Worm (Caenorhabditis elegans): ENCODE measurements around the gene C30G4.2.

The C30G4.2 gene

ce11 chrX:17006843-17007242 is 38.6 kb downstream of the C30G4.2 start:
- no peak for TF ChIP-seq syd-9 (tag; optimal IDR thresholded peaks at IDR 0.05)
- no peak for TF ChIP-seq dve-1 (tag; optimal IDR thresholded peaks at IDR 0.05)
- TF ChIP-seq K02D7.2 (tag; optimal IDR thresholded peaks at IDR 0.05) = no peak
- TF ChIP-seq nhr-11 (tag; optimal IDR thresholded peaks at IDR 0.05) = no peak
- no peak for TF ChIP-seq hlh-30 (tag; optimal IDR thresholded peaks at IDR 0.05; ENCODE audit: insufficient read depth)
- no peak for TF ChIP-seq npax-4 (tag; optimal IDR thresholded peaks at IDR 0.05)
- no peak for TF ChIP-seq pax-1 (tag; optimal IDR thresholded peaks at IDR 0.05)
- TF ChIP-seq K09A11.1 (tag; optimal IDR thresholded peaks at IDR 0.05; ENCODE audit: insufficient read depth) = no peak
- TF ChIP-seq tbx-7 (tag; optimal IDR thresholded peaks at IDR 0.05) = no peak
- TF ChIP-seq hlh-13 (GFP tag; optimal IDR thresholded peaks at IDR 0.05) = no peak
- no peak for TF ChIP-seq Y22D7AL.16 (tag; optimal IDR thresholded peaks at IDR 0.05)
- no peak for TF ChIP-seq sox-4 (tag; optimal IDR thresholded peaks at IDR 0.05)
- TF ChIP-seq hlh-8 (tag; optimal IDR thresholded peaks at IDR 0.05) = no peak
- TF ChIP-seq sox-2 (GFP tag; IDR thresholded peaks at IDR 0.05) = no peak
- no peak for TF ChIP-seq ttx-3 (tag; optimal IDR thresholded peaks at IDR 0.05)
- TF ChIP-seq gmeb-2 (tag; optimal IDR thresholded peaks at IDR 0.05) = no peak
- no peak for TF ChIP-seq fax-1 (tag; optimal IDR thresholded peaks at IDR 0.05)
- TF ChIP-seq hlh-15 (tag; optimal IDR thresholded peaks at IDR 0.05) = no peak

- no peak for TF ChIP-seq ahr-1 (tag; optimal IDR thresholded peaks at IDR 0.05)
- peak; percentile 66 for TF ChIP-seq unc-3 (GFP tag; conservative IDR thresholded peaks at IDR 0.05)
- peak; percentile 98 for TF ChIP-seq unc-3 (tag; optimal IDR thresholded peaks at IDR 0.05)
- peak; percentile 92 for TF ChIP-seq unc-42 (tag; optimal IDR thresholded peaks at IDR 0.05)
- TF ChIP-seq odd-2 (tag; optimal IDR thresholded peaks at IDR 0.05) = no peak
- TF ChIP-seq ceh-14 (tag; optimal IDR thresholded peaks at IDR 0.05) = peak; percentile 52
- TF ChIP-seq pha-2 (tag; optimal IDR thresholded peaks at IDR 0.05) = no peak
- no peak for TF ChIP-seq ref-2 (tag; optimal IDR thresholded peaks at IDR 0.05)
- TF ChIP-seq nfya-1 (tag; optimal IDR thresholded peaks at IDR 0.05) = peak; percentile 1
- TF ChIP-seq ceh-6 (GFP tag; optimal IDR thresholded peaks at IDR 0.05) = no peak
- peak; percentile 26 for TF ChIP-seq ceh-31 (tag; optimal IDR thresholded peaks at IDR 0.05)
Observed at ce11 chrX:17003473-17004123, 41.8 kb downstream of the C30G4.2 start.

ce11 chrX:17002149-17002548 is 43.3 kb downstream of the C30G4.2 start:
- TF ChIP-seq unc-42 (tag; optimal IDR thresholded peaks at IDR 0.05) (peak; percentile 5), ceh-34 (tag; optimal IDR thresholded peaks at IDR 0.05) (peak; percentile 21), pha-4 (tag; optimal IDR thresholded peaks at IDR 0.05) (no peak), ceh-45 (GFP tag; IDR thresholded peaks at IDR 0.05) (0 out of 2 replicates have a peak, but pooled peaks have one; percentile 36)

DNA sequence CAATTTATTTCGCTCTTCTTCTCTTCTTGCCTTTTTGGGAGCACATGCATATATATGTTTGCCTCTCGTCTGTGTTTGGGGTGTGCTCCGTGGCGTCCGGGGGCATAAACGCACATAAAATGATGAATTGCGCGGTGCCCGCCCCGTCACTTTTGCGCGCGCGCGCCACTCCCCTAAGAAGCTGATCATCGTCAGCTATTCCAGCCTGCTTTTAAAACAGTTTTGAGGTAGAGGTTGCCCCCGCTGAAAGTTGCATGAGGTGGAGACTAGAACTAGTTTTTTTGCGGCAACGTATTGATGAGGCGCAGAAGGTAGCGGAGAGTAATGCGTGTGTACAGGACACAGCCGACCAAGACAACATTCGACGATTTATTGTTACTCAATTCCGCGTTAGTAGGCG is 45.8 kb downstream of the C30G4.2 start:
- TF ChIP-seq unc-3 (GFP tag; conservative IDR thresholded peaks at IDR 0.05) (0 out of 2 replicates have a peak, but pooled peaks have one; percentile 36), unc-3 (tag; optimal IDR thresholded peaks at IDR 0.05) (no peak), pag-3 (tag; optimal IDR thresholded peaks at IDR 0.05; ENCODE audit: borderline replicate concordance) (no peak)

DNA sequence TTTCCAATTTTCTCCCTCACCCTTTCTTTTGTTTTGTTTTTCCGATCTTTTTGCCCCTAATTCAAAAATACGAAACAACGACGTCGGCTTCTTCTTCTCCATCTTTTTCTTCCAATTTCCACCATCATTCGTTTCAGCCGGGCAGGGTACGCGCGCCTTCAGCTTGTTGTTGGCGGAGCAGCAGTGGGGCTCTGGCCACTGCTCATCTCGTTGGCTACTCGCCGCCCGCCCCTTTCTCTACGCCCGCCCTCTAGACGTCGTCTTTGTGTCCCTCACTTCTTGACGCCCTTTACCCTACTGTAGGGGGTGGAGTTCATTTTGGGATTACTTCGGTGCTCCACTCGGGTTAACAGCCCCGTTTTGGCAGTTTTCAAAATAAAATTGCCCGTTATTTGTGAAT is 46.4 kb downstream of the C30G4.2 start:
- TF ChIP-seq unc-55 (GFP tag; optimal IDR thresholded peaks at IDR 0.05) (no peak), pros-1 (tag; optimal IDR thresholded peaks at IDR 0.05) (no peak), ceh-31 (tag; optimal IDR thresholded peaks at IDR 0.05) (no peak), ceh-24 (tag; optimal IDR thresholded peaks at IDR 0.05) (no peak), fkh-6 (tag; optimal IDR thresholded peaks at IDR 0.05) (no peak), ceh-48 (tag; optimal IDR thresholded peaks at IDR 0.05) (no peak), nhr-11 (tag; optimal IDR thresholded peaks at IDR 0.05) (no peak), ceh-19 (GFP tag; optimal IDR thresholded peaks at IDR 0.05) (no peak)
